Worm (Caenorhabditis elegans) whole organism, young adult: Measurements from ENCODE around the gene ptr-16.
A peak's percentile ranks its signal among the peaks of the same experiment; 100 is the strongest.

Experiments
- B0019.2 ChIP-seq: fragments of 200-800 bp; sonication (Bioruptor generic); conservative IDR thresholded peaks from 2 replicates; pipeline ENCODE4 v1.3.6; 2022; ENCODE audit warnings: missing genetic modification reagents, missing genetic modification characterization, missing compliant biosample characterization
- B0035.1 ChIP-seq: sonication (generic microtip); optimal IDR thresholded peaks from 2 replicates; lab custom pipeline; 2016; ENCODE audit warnings: missing genetic modification characterization, mild to moderate bottlenecking, missing compliant biosample characterization, missing genotype, missing genetic modification reagents
- F22D6.2 ChIP-seq: sonication (generic microtip); optimal IDR thresholded peaks from 2 replicates; lab custom pipeline; 2016; ENCODE audit warnings: mild to moderate bottlenecking, missing genetic modification characterization, missing compliant biosample characterization
- F37B4.10 ChIP-seq: fragments of 200-800 bp; sonication (Bioruptor generic); IDR thresholded peaks from 2 replicates; pipeline ENCODE4 v1.3.6; 2022; ENCODE audit warnings: missing genetic modification characterization, missing compliant biosample characterization
- F55B11.4 ChIP-seq: sonication (generic microtip); optimal IDR thresholded peaks from 2 replicates; lab custom pipeline; 2016; ENCODE audit warnings: missing compliant biosample characterization, missing genetic modification characterization, borderline replicate concordance; ENCODE audit not compliant: insufficient read depth
- K12H6.12 ChIP-seq: fragments of 200-800 bp; sonication (Bioruptor generic); optimal IDR thresholded peaks from 2 replicates; lab custom pipeline; 2018; ENCODE audit warnings: mild to moderate bottlenecking, missing genetic modification characterization, missing compliant biosample characterization
- T07F8.4 ChIP-seq: sonication (generic microtip); optimal IDR thresholded peaks from 2 replicates; lab custom pipeline; 2016; ENCODE audit warnings: mild to moderate bottlenecking, missing genetic modification characterization, moderate library complexity, missing compliant biosample characterization
- T26A5.8 ChIP-seq: sonication (generic microtip); optimal IDR thresholded peaks from 2 replicates; lab custom pipeline; 2016; ENCODE audit warnings: missing genetic modification characterization, missing compliant biosample characterization
- Y56A3A.18 ChIP-seq: fragments of 200-800 bp; sonication (Bioruptor generic); IDR thresholded peaks from 2 replicates; pipeline ENCODE4 v1.3.6; 2022; ENCODE audit warnings: missing genetic modification reagents, missing genetic modification characterization, missing compliant biosample characterization
- Y67H2A.10 ChIP-seq: fragments of 200-800 bp; sonication (Bioruptor generic); conservative IDR thresholded peaks from 2 replicates; pipeline ENCODE4 v1.3.6; 2022; ENCODE audit warnings: missing genetic modification reagents, missing genetic modification characterization, missing compliant biosample characterization
- aptf-3 ChIP-seq: fragments of 200-800 bp; sonication (Bioruptor generic); IDR thresholded peaks from 2 replicates; pipeline ENCODE4 v1.3.6; 2022; ENCODE audit warnings: missing genetic modification characterization, missing compliant biosample characterization
- atf-7 ChIP-seq: sonication (generic microtip); optimal IDR thresholded peaks from 2 replicates; lab custom pipeline; 2017; ENCODE audit warnings: mild to moderate bottlenecking, missing genetic modification characterization, missing compliant biosample characterization
- attf-3 ChIP-seq: fragments of 200-800 bp; sonication (Bioruptor generic); conservative IDR thresholded peaks from 2 replicates; pipeline ENCODE4 v1.3.6; 2022; ENCODE audit warnings: missing genetic modification reagents, missing genetic modification characterization, missing compliant biosample characterization
- attf-5 ChIP-seq: fragments of 200-800 bp; sonication (Bioruptor generic); optimal IDR thresholded peaks from 2 replicates; lab custom pipeline; 2018; ENCODE audit warnings: mild to moderate bottlenecking, missing genetic modification characterization, missing compliant biosample characterization
- ccch-3 ChIP-seq: fragments of 200-800 bp; sonication (Bioruptor generic); optimal IDR thresholded peaks from 2 replicates; lab custom pipeline; 2018; ENCODE audit warnings: mild to moderate bottlenecking, missing genetic modification characterization, missing compliant biosample characterization
- cebp-1 ChIP-seq, 2 experiments: fragments of 200-800 bp in 1 of 2; sonication (Bioruptor generic) in 1 of 2; sonication (generic microtip) in 1 of 2; IDR thresholded peaks in 1 of 2; optimal IDR thresholded peaks in 1 of 2; 2 replicates each; pipeline versions ENCODE4 v1.3.6 to Lab custom; 2017 to 2022; ENCODE audit warnings: missing compliant biosample characterization in 2 of 2, missing genetic modification characterization in 2 of 2, mild to moderate bottlenecking in 1 of 2, missing genetic modification reagents in 1 of 2, moderate library complexity in 1 of 2
- ceh-91 ChIP-seq: fragments of 200-800 bp; sonication (Bioruptor generic); IDR thresholded peaks from 2 replicates; pipeline ENCODE4 v1.3.6; 2022; ENCODE audit warnings: missing genetic modification reagents, missing genetic modification characterization, missing compliant biosample characterization
- dox-1 ChIP-seq: fragments of 200-800 bp; sonication (Bioruptor generic); IDR thresholded peaks from 2 replicates; pipeline ENCODE4 v1.3.6; 2022; ENCODE audit warnings: missing genetic modification reagents, missing genetic modification characterization, missing compliant biosample characterization
- dpl-1 ChIP-seq: fragments of 150-350 bp; optimal IDR thresholded peaks from 2 replicates; lab custom pipeline; 2014; ENCODE audit warnings: missing biosample characterization, missing genetic modification reagents, missing genetic modification characterization
- efl-1 ChIP-seq: fragments of 150-350 bp; optimal IDR thresholded peaks from 2 replicates; lab custom pipeline; 2014; ENCODE audit warnings: missing biosample characterization, missing genetic modification reagents, missing genetic modification characterization
- ekl-4 ChIP-seq: fragments of 200-800 bp; sonication (Bioruptor generic); IDR thresholded peaks from 2 replicates; pipeline ENCODE4 v1.3.6; 2022; ENCODE audit warnings: missing genetic modification reagents, missing genetic modification characterization, missing compliant biosample characterization
- ets-4 ChIP-seq: fragments of 200-800 bp; sonication (Bioruptor generic); optimal IDR thresholded peaks from 2 replicates; lab custom pipeline; 2018; ENCODE audit warnings: mild to moderate bottlenecking, missing genetic modification characterization, missing compliant biosample characterization
- hrde-1 ChIP-seq: sonication (generic microtip); optimal IDR thresholded peaks from 2 replicates; lab custom pipeline; 2016; ENCODE audit warnings: missing genetic modification characterization, mild to moderate bottlenecking, missing compliant biosample characterization, moderate library complexity, missing genotype, missing genetic modification reagents, borderline replicate concordance
- lag-1 ChIP-seq: fragments of 200-800 bp; sonication (Bioruptor generic); IDR thresholded peaks from 2 replicates; pipeline ENCODE4 v1.3.6; 2022; ENCODE audit warnings: missing genetic modification reagents, missing genetic modification characterization, missing compliant biosample characterization
- let-526 ChIP-seq: fragments of 200-800 bp; sonication (Bioruptor generic); IDR thresholded peaks from 2 replicates; pipeline ENCODE4 v1.3.6; 2022; ENCODE audit warnings: missing genetic modification reagents, missing genetic modification characterization, missing compliant biosample characterization
- lin-40 ChIP-seq: sonication (generic microtip); optimal IDR thresholded peaks from 2 replicates; lab custom pipeline; 2016; ENCODE audit warnings: missing genetic modification characterization, mild to moderate bottlenecking, missing compliant biosample characterization, missing genotype, missing genetic modification reagents
- lir-1 ChIP-seq: fragments of 200-800 bp; sonication (Bioruptor generic); conservative IDR thresholded peaks from 2 replicates; pipeline ENCODE4 v1.3.6; 2022; ENCODE audit warnings: missing genetic modification reagents, missing genetic modification characterization, missing compliant biosample characterization
- lsl-1 ChIP-seq: fragments of 200-800 bp; sonication (Bioruptor generic); optimal IDR thresholded peaks from 2 replicates; lab custom pipeline; 2018; ENCODE audit warnings: mild to moderate bottlenecking, missing genetic modification characterization, moderate library complexity, missing compliant biosample characterization
- madf-10 ChIP-seq: sonication (generic microtip); optimal IDR thresholded peaks from 2 replicates; lab custom pipeline; 2016; ENCODE audit warnings: mild to moderate bottlenecking, missing genetic modification characterization, missing compliant biosample characterization
- madf-8 ChIP-seq: fragments of 200-800 bp; sonication (Bioruptor generic); conservative IDR thresholded peaks from 2 replicates; pipeline ENCODE4 v1.3.6; 2022; ENCODE audit warnings: missing genetic modification reagents, missing genetic modification characterization, missing compliant biosample characterization
- mcd-1 ChIP-seq: fragments of 200-800 bp; sonication (Bioruptor generic); IDR thresholded peaks from 2 replicates; pipeline ENCODE4 v1.3.6; 2022; ENCODE audit warnings: missing genetic modification reagents, missing genetic modification characterization, missing compliant biosample characterization
- mxl-1 ChIP-seq: sonication (generic microtip); optimal IDR thresholded peaks from 2 replicates; lab custom pipeline; 2016; ENCODE audit warnings: missing genetic modification characterization, missing compliant biosample characterization
- nfyb-1 ChIP-seq: fragments of 200-800 bp; sonication (Bioruptor generic); IDR thresholded peaks from 2 replicates; pipeline ENCODE4 v1.3.6; 2022; ENCODE audit warnings: missing genetic modification reagents, missing genetic modification characterization, missing compliant biosample characterization
- nhr-90 ChIP-seq: sonication (generic microtip); optimal IDR thresholded peaks from 2 replicates; lab custom pipeline; 2016; ENCODE audit warnings: missing genotype, mild to moderate bottlenecking, missing genetic modification characterization, missing compliant biosample characterization
- pha-4 ChIP-seq: fragments of 150-350 bp; sonication (generic microtip); optimal IDR thresholded peaks from 2 replicates; lab custom pipeline; 2014; ENCODE audit warnings: missing biosample characterization, missing genetic modification reagents, missing genetic modification characterization
- rcor-1 ChIP-seq: fragments of 200-800 bp; sonication (Bioruptor generic); IDR thresholded peaks from 2 replicates; pipeline ENCODE4 v1.3.6; 2022; ENCODE audit warnings: missing genetic modification reagents, missing genetic modification characterization, missing compliant biosample characterization
- rec-8 ChIP-seq, 2 experiments: sonication (generic microtip); optimal IDR thresholded peaks; 2 replicates each; lab custom pipeline; 2016; ENCODE audit warnings: mild to moderate bottlenecking in 2 of 2, missing genetic modification characterization in 2 of 2, missing genetic modification reagents in 2 of 2, missing genotype in 2 of 2, missing biosample characterization in 1 of 2, missing compliant biosample characterization in 1 of 2, moderate library complexity in 1 of 2
- sea-2 ChIP-seq: fragments of 200-800 bp; sonication (Bioruptor generic); IDR thresholded peaks from 2 replicates; pipeline ENCODE4 v1.3.6; 2022; ENCODE audit warnings: missing genetic modification characterization, missing compliant biosample characterization
- snpc-1.1 ChIP-seq: sonication (generic microtip); optimal IDR thresholded peaks from 2 replicates; lab custom pipeline; 2017; ENCODE audit warnings: missing genetic modification characterization, mild to moderate bottlenecking, missing compliant biosample characterization, antibody characterized with exemption, moderate library complexity, missing genotype, missing genetic modification reagents; ENCODE audit not compliant: insufficient read depth
- somi-1 ChIP-seq: fragments of 200-800 bp; sonication (Bioruptor generic); optimal IDR thresholded peaks from 2 replicates; lab custom pipeline; 2018; ENCODE audit warnings: mild to moderate bottlenecking, missing genetic modification characterization, missing compliant biosample characterization
- xnd-1 ChIP-seq: sonication (generic microtip); optimal IDR thresholded peaks from 2 replicates; lab custom pipeline; 2016; ENCODE audit warnings: missing genotype, missing genetic modification reagents, missing genetic modification characterization, missing compliant biosample characterization
- zim-3 ChIP-seq: sonication (generic microtip); optimal IDR thresholded peaks from 2 replicates; lab custom pipeline; 2017; ENCODE audit warnings: mild to moderate bottlenecking, missing genetic modification characterization, moderate library complexity, missing compliant biosample characterization
- ztf-18 ChIP-seq: sonication (generic microtip); optimal IDR thresholded peaks from 2 replicates; lab custom pipeline; 2016; ENCODE audit warnings: missing genotype, mild to moderate bottlenecking, missing genetic modification characterization, missing compliant biosample characterization
- ztf-25 ChIP-seq: fragments of 200-800 bp; sonication (Bioruptor generic); IDR thresholded peaks from 2 replicates; pipeline ENCODE4 v1.3.6; 2022; ENCODE audit warnings: missing genetic modification reagents, missing genetic modification characterization, missing compliant biosample characterization
- ztf-3 ChIP-seq: fragments of 200-800 bp; sonication (Bioruptor generic); optimal IDR thresholded peaks from 2 replicates; lab custom pipeline; 2018; ENCODE audit warnings: mild to moderate bottlenecking, missing genetic modification characterization, missing compliant biosample characterization
- ztf-6 ChIP-seq: fragments of 200-800 bp; sonication (Bioruptor generic); IDR thresholded peaks from 2 replicates; pipeline ENCODE4 v1.3.6; 2022; ENCODE audit warnings: missing genetic modification reagents, missing genetic modification characterization, missing compliant biosample characterization

Gene ptr-16

DNA sequence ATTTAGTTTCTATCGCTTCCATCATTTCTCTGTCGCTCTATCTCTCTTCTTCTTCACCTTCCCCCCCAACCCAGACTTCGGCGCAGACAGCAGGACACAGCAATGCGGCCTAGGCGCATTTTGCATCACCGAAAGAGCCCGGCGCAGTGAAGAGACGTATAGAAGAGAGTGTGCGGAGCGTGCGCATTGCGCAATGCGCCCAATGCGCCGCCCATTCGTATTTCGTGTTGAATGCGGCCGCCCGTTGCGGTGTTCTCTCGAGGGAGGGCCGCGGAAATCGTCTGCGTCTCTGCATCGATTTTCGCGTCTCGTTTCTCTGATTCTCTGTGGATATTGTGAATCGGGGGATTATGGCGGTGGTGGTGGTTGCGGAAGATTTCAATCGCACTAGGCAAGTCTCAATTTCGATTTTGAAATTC lies 14.2 kb upstream of the ptr-16 start (continued):
- TF ChIP-seq lsl-1 (GFP tag; lab: Kevin White, UChicago): peak; percentile 34
- TF ChIP-seq ztf-25 (GFP tag; lab: Robert Waterston, UW): no peak
- peak; percentile 96 for TF ChIP-seq madf-10
- TF ChIP-seq somi-1: peak; percentile 99
- peak; percentile 19 for TF ChIP-seq ccch-3 (GFP tag; lab: Kevin White, UChicago)
- peak; percentile 98 for TF ChIP-seq nfyb-1 (GFP tag; lab: Robert Waterston, UW)
- peak; percentile 96 for TF ChIP-seq sea-2 (GFP tag; lab: Robert Waterston, UW)
- no peak for TF ChIP-seq T26A5.8 (tag; lab: Kevin White, UChicago)
- peak; percentile 92 for TF ChIP-seq lir-1 (GFP tag; lab: Robert Waterston, UW)
- TF ChIP-seq dpl-1 (GFP tag; lab: Kevin White, UChicago): peak; percentile 37
- peak; percentile 99 for TF ChIP-seq attf-5
- TF ChIP-seq nhr-90 (tag; lab: Kevin White, UChicago): peak; percentile 98
- peak; percentile 65; the same call in 1 of the 2 replicates for TF ChIP-seq B0019.2
- TF ChIP-seq let-526 (GFP tag; lab: Robert Waterston, UW): peak; percentile 96
- TF ChIP-seq atf-7 (tag; lab: Kevin White, UChicago): peak; percentile 100
- TF ChIP-seq Y56A3A.18: peak; percentile 96
- peak; percentile 35 for TF ChIP-seq efl-1 (GFP tag; lab: Kevin White, UChicago)
- TF ChIP-seq lin-40 (tag; lab: Kevin White, UChicago): peak; percentile 99
- TF ChIP-seq rcor-1 (GFP tag; lab: Robert Waterston, UW): peak; percentile 93
- TF ChIP-seq ceh-91 (GFP tag; lab: Robert Waterston, UW): 0 out of 2 replicates have a peak, but pooled peaks have one; percentile 34
- TF ChIP-seq ets-4: peak; percentile 99
- TF ChIP-seq aptf-3 (GFP tag; lab: Robert Waterston, UW): 0 out of 2 replicates have a peak, but pooled peaks have one; percentile 17
- TF ChIP-seq lag-1: peak; percentile 85; the same call in 1 of the 2 replicates
- TF ChIP-seq ztf-6 (GFP tag; lab: Robert Waterston, UW): peak; percentile 97
- TF ChIP-seq mxl-1 (tag; lab: Kevin White, UChicago): no peak
- no peak for TF ChIP-seq madf-8
- TF ChIP-seq K12H6.12 (tag; lab: Kevin White, UChicago): peak; percentile 100
- peak; percentile 95 for TF ChIP-seq F22D6.2 (tag; lab: Kevin White, UChicago)
- TF ChIP-seq Y67H2A.10 (GFP tag; lab: Robert Waterston, UW): peak; percentile 82
- TF ChIP-seq xnd-1 (tag; lab: Kevin White, UChicago): no peak
- TF ChIP-seq F55B11.4 (tag; lab: Kevin White, UChicago): no peak
- TF ChIP-seq pha-4 (tag; lab: Kevin White, UChicago): no peak
- TF ChIP-seq rec-8 (tag; optimal IDR thresholded peaks at IDR 0.05; lab: Kevin White, UChicago): no peak
- no peak for TF ChIP-seq snpc-1.1 (tag; lab: Kevin White, UChicago)
- TF ChIP-seq attf-3 (GFP tag; lab: Robert Waterston, UW): peak; percentile 59
- TF ChIP-seq mcd-1 (GFP tag; lab: Robert Waterston, UW): peak; percentile 95
- peak; percentile 99 for TF ChIP-seq ztf-3 (GFP tag; lab: Kevin White, UChicago)
- TF ChIP-seq zim-3 (tag; lab: Kevin White, UChicago): peak; percentile 79
- no peak for TF ChIP-seq hrde-1 (tag; lab: Kevin White, UChicago)
- TF ChIP-seq T07F8.4 (tag; lab: Kevin White, UChicago): peak; percentile 81
- peak; percentile 99 for TF ChIP-seq dox-1
- TF ChIP-seq F37B4.10 (GFP tag; lab: Robert Waterston, UW): peak; percentile 98
- peak; percentile 96 for TF ChIP-seq B0035.1
- TF ChIP-seq ekl-4 (GFP tag; lab: Robert Waterston, UW): peak; percentile 98
- peak; percentile 83 for TF ChIP-seq ztf-18 (tag; lab: Kevin White, UChicago)
- peak; percentile 91 for TF ChIP-seq cebp-1 (GFP tag; IDR thresholded peaks at IDR 0.05; lab: Robert Waterston, UW)
- peak; percentile 99 for TF ChIP-seq cebp-1 (tag; optimal IDR thresholded peaks at IDR 0.05; lab: Kevin White, UChicago)
